Worm (Caenorhabditis elegans): ENCODE results near the gene C06A1.7.

ce11 chrII:10523583-10523982 lies 41.1 kb upstream of the C06A1.7 start, which contains the start of gene F59B10.5:
- TF ChIP-seq hlh-30 (tag; optimal IDR thresholded peaks at IDR 0.05; ENCODE audit: insufficient read depth) (no peak), gmeb-2 (tag; optimal IDR thresholded peaks at IDR 0.05) (no peak)

Measured in whole organism, late embryonic.